Worm (Caenorhabditis elegans) whole organism, midembryonic: ENCODE measurements around the gene C28H8.5.

Experiments used
- T22C8.4 ChIP-seq: fragments of 200-800 bp; sonication (Bioruptor generic); IDR thresholded peaks from 2 replicates; pipeline ENCODE4 v1.3.6; 2022; ENCODE audit warnings: missing genetic modification characterization, missing compliant biosample characterization
- flt-1 ChIP-seq: fragments of 200-800 bp; sonication (Bioruptor generic); IDR thresholded peaks from 2 replicates; pipeline ENCODE4 v1.3.6; 2022; ENCODE audit warnings: missing genetic modification characterization, missing compliant biosample characterization
- klf-2 ChIP-seq: fragments of 200-800 bp; sonication (Bioruptor generic); conservative IDR thresholded peaks from 2 replicates; pipeline ENCODE4 v1.3.6; 2022; ENCODE audit warnings: missing genetic modification reagents, missing genetic modification characterization, missing compliant biosample characterization
- med-1 ChIP-seq: sonication (generic microtip); optimal IDR thresholded peaks from 2 replicates; lab custom pipeline; 2017; ENCODE audit warnings: missing genetic modification characterization, mild to moderate bottlenecking, missing compliant biosample characterization, antibody characterized with exemption, missing genetic modification reagents; ENCODE audit not compliant: insufficient read depth
- ref-1 ChIP-seq: fragments of 200-800 bp; sonication (Bioruptor generic); conservative IDR thresholded peaks from 2 replicates; pipeline ENCODE4 v1.3.6; 2022; ENCODE audit warnings: missing genetic modification reagents, missing genetic modification characterization, missing compliant biosample characterization
- tab-1 ChIP-seq: fragments of 200-800 bp; sonication (Bioruptor generic); IDR thresholded peaks from 2 replicates; pipeline ENCODE4 v1.3.6; 2022; ENCODE audit warnings: missing genetic modification characterization, missing compliant biosample characterization
- ztf-29 ChIP-seq: fragments of 200-800 bp; sonication (Bioruptor generic); IDR thresholded peaks from 2 replicates; pipeline ENCODE4 v1.3.6; 2022; ENCODE audit warnings: missing genetic modification reagents, missing genetic modification characterization, missing compliant biosample characterization

ce11 chrIII:5922236-5922635 is 38.1 kb downstream of the C28H8.5 start:
- TF ChIP-seq ztf-29 (no peak), med-1 (GFP tag; lab: Kevin White, UChicago) (no peak), ref-1 (GFP tag; lab: Robert Waterston, UW) (no peak), flt-1 (no peak), tab-1 (GFP tag; lab: Robert Waterston, UW) (no peak), klf-2 (GFP tag; lab: Robert Waterston, UW) (no peak), T22C8.4 (GFP tag; lab: Robert Waterston, UW) (no peak)
